Worm (Caenorhabditis elegans): ENCODE data around the gene Y49E10.29.

Gene Y49E10.29

DNA sequence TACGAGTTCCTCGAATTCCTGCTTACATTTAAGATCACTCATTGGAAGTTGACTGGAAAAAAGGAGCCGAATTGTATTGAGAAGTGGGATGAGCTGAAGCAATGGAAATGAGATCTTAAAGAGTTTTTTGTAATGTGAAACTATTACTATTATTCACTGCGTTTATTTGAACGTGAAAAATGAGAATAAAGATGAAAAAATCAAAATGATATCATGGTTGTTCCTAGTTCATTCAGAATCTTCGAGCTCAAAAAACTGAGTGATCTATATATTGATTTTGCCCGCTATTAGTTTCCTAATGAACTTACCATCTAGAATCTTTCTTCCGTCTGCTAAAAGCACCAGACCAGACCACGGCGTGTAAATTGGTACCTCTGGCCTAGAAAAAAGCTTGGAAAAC, 31.9 kb upstream of the Y49E10.29 start:
- no peak for TF ChIP-seq snpc-4 (tag; optimal IDR thresholded peaks at IDR 0.05)
- TF ChIP-seq nhr-85 (tag) = no peak
- no peak for TF ChIP-seq nhr-71 (tag; optimal IDR thresholded peaks at IDR 0.05)
- TF ChIP-seq nhr-11 (tag; optimal IDR thresholded peaks at IDR 0.05) = no peak
- no peak for TF ChIP-seq lin-15B (tag; optimal IDR thresholded peaks at IDR 0.05)
- no peak for TF ChIP-seq jun-1 (tag; optimal IDR thresholded peaks at IDR 0.05)
- no peak for TF ChIP-seq ztf-11 (tag; optimal IDR thresholded peaks at IDR 0.05)
- TF ChIP-seq nhr-19 (GFP tag; conservative IDR thresholded peaks at IDR 0.05) = no peak
- no peak for TF ChIP-seq lin-13 (GFP tag; optimal IDR thresholded peaks at IDR 0.05)
- TF ChIP-seq unc-62 (GFP tag; optimal IDR thresholded peaks at IDR 0.05) = no peak

DNA sequence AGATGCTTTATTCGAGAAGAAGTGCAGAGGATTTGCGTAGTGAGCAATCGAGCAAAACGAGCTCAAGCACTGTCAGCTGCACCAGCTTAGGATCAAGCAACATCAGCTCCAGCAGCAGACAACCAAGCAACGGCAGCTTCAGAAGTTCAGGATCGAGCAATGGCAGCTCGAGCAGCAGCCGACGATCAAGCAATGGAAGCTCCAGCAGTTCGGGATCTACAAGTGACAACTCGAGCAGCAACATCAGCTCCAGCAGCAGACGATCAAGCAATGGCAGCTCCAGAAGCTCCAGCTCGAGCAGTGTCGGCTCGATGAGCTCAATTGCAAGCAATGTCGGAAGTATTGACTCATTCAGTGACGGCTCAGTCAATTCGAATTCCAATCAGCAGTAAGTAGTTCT, 29.9 kb upstream of the Y49E10.29 start:
- TF ChIP-seq efl-3 (GFP tag; optimal IDR thresholded peaks at IDR 0.05) (no peak), egl-27 (tag; optimal IDR thresholded peaks at IDR 0.05) (no peak), pag-3 (tag; optimal IDR thresholded peaks at IDR 0.05; ENCODE audit: borderline replicate concordance, insufficient read depth) (no peak), ceh-8 (GFP tag; optimal IDR thresholded peaks at IDR 0.05) (no peak)

DNA sequence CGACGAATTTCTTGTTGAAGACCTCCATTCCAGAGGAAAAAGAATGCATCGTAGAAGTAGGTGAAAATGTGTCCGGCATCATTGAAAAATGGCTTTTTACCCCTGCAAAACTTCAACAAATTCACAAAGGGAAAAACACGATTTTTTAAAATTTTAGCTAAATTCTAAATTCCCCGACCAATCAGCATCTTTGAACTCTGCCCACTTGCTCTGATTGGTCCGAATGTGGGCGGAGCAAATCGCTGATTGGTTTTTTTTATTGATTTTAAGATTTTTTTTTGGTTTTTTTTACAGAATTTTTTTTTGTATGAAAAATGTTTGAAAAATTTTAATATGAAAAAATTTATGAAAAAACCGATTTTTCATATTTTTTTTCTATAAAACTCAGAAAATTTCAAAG, 25.1 kb upstream of the Y49E10.29 start:
- TF ChIP-seq nhr-19 (GFP tag; conservative IDR thresholded peaks at IDR 0.05) (no peak), mab-9 (GFP tag; IDR thresholded peaks at IDR 0.05) (no peak), nhr-20 (tag; optimal IDR thresholded peaks at IDR 0.05) (no peak), nhr-85 (tag) (no peak), fos-1 (tag; optimal IDR thresholded peaks at IDR 0.05) (no peak), nhr-11 (tag; optimal IDR thresholded peaks at IDR 0.05) (no peak)

DNA sequence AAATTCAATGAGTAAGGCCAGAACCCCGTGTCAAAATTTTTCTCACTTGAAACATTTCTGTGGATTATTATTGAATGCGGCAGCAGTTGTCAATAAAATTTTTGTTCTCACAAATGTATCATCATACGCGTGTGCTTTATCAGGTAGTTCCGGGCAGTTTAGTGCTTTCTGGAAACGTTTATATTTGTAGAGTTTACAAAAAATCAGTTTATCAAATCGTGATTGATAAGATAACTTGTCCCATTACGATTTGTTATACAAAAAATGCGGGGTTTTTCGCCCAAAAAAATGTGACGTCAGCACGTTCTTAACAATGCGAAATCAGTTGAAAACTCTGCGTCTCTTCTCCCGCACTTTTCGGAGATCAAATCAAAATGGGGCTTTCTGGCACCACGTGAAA, 23.7 kb upstream of the Y49E10.29 start:
- peak; percentile 90 for TF ChIP-seq elt-2 (tag; optimal IDR thresholded peaks at IDR 0.05)
- no peak for TF ChIP-seq C34B4.2 (tag; optimal IDR thresholded peaks at IDR 0.05)
- no peak for TF ChIP-seq efl-1 (optimal IDR thresholded peaks at IDR 0.05)
- peak in 1 of 2 experiments; percentile 62 for TF ChIP-seq efl-1 (GFP tag; optimal IDR thresholded peaks at IDR 0.05 in 1 of 2)
- no peak for TF ChIP-seq alr-1 (tag; optimal IDR thresholded peaks at IDR 0.05; ENCODE audit: borderline replicate concordance)
- TF ChIP-seq mab-9 (GFP tag; IDR thresholded peaks at IDR 0.05) = no peak
- no peak for TF ChIP-seq lin-14 (GFP tag; optimal IDR thresholded peaks at IDR 0.05)
- peak in 1 of 2 experiments; percentile 15 for TF ChIP-seq lin-35 (GFP tag; optimal IDR thresholded peaks at IDR 0.05)
- no peak for TF ChIP-seq swsn-7 (tag; optimal IDR thresholded peaks at IDR 0.05)
- no peak for TF ChIP-seq nhr-71 (tag; optimal IDR thresholded peaks at IDR 0.05)
- no peak for TF ChIP-seq fkh-4 (tag; optimal IDR thresholded peaks at IDR 0.05; ENCODE audit: borderline replicate concordance)
- TF ChIP-seq F16B12.6 (tag; optimal IDR thresholded peaks at IDR 0.05) = no peak
- no peak for TF ChIP-seq lir-3 (tag; optimal IDR thresholded peaks at IDR 0.05; ENCODE audit: poor library complexity)
- no peak for TF ChIP-seq ceh-90 (tag; optimal IDR thresholded peaks at IDR 0.05)

DNA sequence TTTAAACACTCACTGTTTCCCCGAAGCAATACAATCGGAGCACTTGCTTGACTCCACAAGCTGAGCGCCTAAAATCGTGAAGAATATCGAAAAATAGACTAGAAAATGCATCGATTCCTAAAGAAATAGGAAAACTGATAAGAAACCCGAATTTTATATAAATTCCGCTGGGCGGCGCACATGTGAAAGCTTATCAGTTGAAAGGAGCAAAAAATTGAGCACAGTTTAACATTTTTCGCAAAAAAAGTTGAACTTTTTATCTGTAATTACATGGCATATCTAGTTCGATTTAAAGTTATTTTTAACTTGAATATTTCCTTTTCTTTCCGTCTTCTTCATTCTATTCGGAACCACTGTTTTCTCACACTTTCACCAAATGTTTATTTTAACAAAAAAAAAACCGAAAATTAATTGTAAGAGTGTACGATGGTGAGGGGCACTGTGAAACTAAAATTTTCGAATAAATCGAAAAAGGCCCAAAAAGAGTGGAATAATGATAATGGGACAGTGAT, 22.9 kb upstream of the Y49E10.29 start, which contains the start of gene Y49E10.18:
TSS of gene Y49E10.18 (minus strand) at position 116 of the 512 bp plus-strand sequence.
- peak; percentile 81 for TF ChIP-seq elt-2 (tag; optimal IDR thresholded peaks at IDR 0.05)
- TF ChIP-seq nhr-20 (tag; optimal IDR thresholded peaks at IDR 0.05) = peak; percentile 21
- TF ChIP-seq aha-1 (tag; optimal IDR thresholded peaks at IDR 0.05) = no peak

DNA sequence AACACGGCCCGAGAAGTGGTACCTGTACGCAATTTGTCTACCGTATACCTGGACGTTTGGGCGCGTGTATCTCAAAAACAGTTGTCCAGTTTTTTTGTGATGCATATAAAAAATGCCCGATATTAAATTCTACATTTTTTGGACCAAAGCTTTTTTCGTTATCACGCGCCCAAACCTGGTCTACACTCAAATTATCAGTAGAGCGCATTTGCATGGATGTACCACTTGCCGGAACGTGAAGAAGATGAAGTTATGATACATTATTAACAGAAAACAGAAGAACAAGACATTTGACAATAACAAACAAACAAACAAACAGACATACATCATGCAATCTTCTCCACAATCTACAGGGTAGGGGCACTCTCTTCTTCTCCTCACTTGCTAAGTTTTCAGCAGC, 21.4 kb upstream of the Y49E10.29 start:
- TF ChIP-seq lin-35 (GFP tag; optimal IDR thresholded peaks at IDR 0.05) (peak; percentile 11 to 61), dpl-1 (GFP tag; optimal IDR thresholded peaks at IDR 0.05) (peak in 2 of 3 experiments; percentile 24 to 55), efl-1 (optimal IDR thresholded peaks at IDR 0.05) (peak; percentile 8 to 45), efl-1 (GFP tag; optimal IDR thresholded peaks at IDR 0.05 in 1 of 2) (peak; percentile 39 to 86), lsy-2 (tag; optimal IDR thresholded peaks at IDR 0.05) (peak in 1 of 2 experiments; percentile 56)

Measured in whole organism, L1 larva.